Worm (Caenorhabditis elegans) whole organism, L2 larva: ENCODE measurements around the gene mbk-1.

Experiments used
- aly-2 ChIP-seq: fragments of 150-350 bp; optimal IDR thresholded peaks from 2 replicates; lab custom pipeline; 2014; ENCODE audit warnings: missing biosample characterization, missing genetic modification characterization
- ama-1 ChIP-seq: fragments of 150-350 bp; optimal IDR thresholded peaks from 2 replicates; lab custom pipeline; 2018; ENCODE audit warnings: inconsistent platforms
- elt-1 ChIP-seq: fragments of 150-350 bp; optimal IDR thresholded peaks from 2 replicates; lab custom pipeline; 2014; ENCODE audit warnings: missing biosample characterization, missing genetic modification characterization
- lin-11 ChIP-seq: fragments of 150-350 bp; sonication (generic microtip); optimal IDR thresholded peaks from 2 replicates; lab custom pipeline; 2014; ENCODE audit warnings: missing biosample characterization, missing genetic modification characterization, inconsistent platforms, mixed read lengths
- lin-13 ChIP-seq: fragments of 150-350 bp; optimal IDR thresholded peaks from 2 replicates; lab custom pipeline; 2014; ENCODE audit warnings: missing biosample characterization, missing genetic modification reagents, missing genetic modification characterization
- mdl-1 ChIP-seq, 2 experiments: fragments of 150-350 bp in 1 of 2; sonication (generic microtip) in 1 of 2; optimal IDR thresholded peaks; 2 replicates each; lab custom pipeline; 2017; ENCODE audit warnings: missing biosample characterization in 2 of 2, missing genetic modification characterization in 2 of 2
- nhr-10 ChIP-seq: sonication (generic microtip); optimal IDR thresholded peaks from 2 replicates; lab custom pipeline; 2017; ENCODE audit warnings: missing biosample characterization, missing genetic modification characterization
- nhr-23 ChIP-seq: fragments of 150-350 bp; optimal IDR thresholded peaks from 2 replicates; lab custom pipeline; 2014; ENCODE audit warnings: missing biosample characterization, missing genetic modification reagents, missing genetic modification characterization
- nhr-25 ChIP-seq: fragments of 150-350 bp; sonication (generic microtip); optimal IDR thresholded peaks from 3 replicates; lab custom pipeline; 2014; ENCODE audit warnings: missing biosample characterization, missing genetic modification characterization
- skn-1 ChIP-seq: sonication (generic microtip); optimal IDR thresholded peaks from 2 replicates; lab custom pipeline; 2017; ENCODE audit warnings: missing biosample characterization, missing genetic modification characterization
- sma-9 ChIP-seq, 2 experiments: fragments of 150-350 bp in 1 of 2; sonication (generic microtip) in 1 of 2; optimal IDR thresholded peaks; 2 replicates each; lab custom pipeline; 2014 to 2016; ENCODE audit warnings: missing genetic modification characterization in 2 of 2, mild to moderate bottlenecking in 1 of 2, missing biosample characterization in 1 of 2, missing compliant biosample characterization in 1 of 2, missing genetic modification reagents in 1 of 2, moderate library complexity in 1 of 2
- snpc-4 ChIP-seq: fragments of 150-350 bp; optimal IDR thresholded peaks from 2 replicates; lab custom pipeline; 2014; ENCODE audit warnings: missing biosample characterization, missing genetic modification characterization
- unc-62 ChIP-seq: fragments of 150-350 bp; optimal IDR thresholded peaks from 2 replicates; lab custom pipeline; 2014; ENCODE audit warnings: missing biosample characterization, missing genetic modification reagents, missing genetic modification characterization
- ztf-1 ChIP-seq: fragments of 200-800 bp; sonication (Bioruptor generic); conservative IDR thresholded peaks from 2 replicates; pipeline ENCODE4 v1.3.6; 2022; ENCODE audit warnings: missing genetic modification characterization, missing compliant biosample characterization

DNA sequence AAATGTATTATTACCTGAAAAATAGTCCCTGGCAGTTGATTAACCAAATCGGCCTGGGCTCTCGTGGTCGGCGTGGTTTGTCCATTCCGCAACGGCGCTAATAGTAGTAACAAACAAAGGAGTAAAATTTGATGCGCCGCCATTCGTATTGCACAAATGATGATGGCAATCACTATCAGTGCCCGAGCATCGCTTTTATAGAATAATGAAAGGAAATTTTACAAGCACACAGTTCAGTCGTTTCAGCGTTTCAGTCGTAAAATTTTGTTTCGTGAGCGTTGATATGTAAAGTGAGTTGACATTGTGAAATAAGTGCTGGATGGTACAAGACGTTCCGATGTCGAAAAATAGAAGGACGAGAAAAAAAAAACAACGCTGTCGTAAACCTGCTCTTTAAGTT lies 52.7 kb downstream of the mbk-1 start, which contains the start of gene Y16B4A.2:
- TF ChIP-seq aly-2 (no peak), sma-9 (GFP tag; optimal IDR thresholded peaks at IDR 0.05; lab: Kevin White, UChicago) (no peak), sma-9 (tag; optimal IDR thresholded peaks at IDR 0.05; lab: Kevin White, UChicago) (no peak), nhr-23 (no peak), skn-1 (no peak), ama-1 (lab: Kevin White, UChicago) (no peak), unc-62 (no peak), lin-11 (tag; lab: Kevin White, UChicago) (no peak), lin-13 (no peak), snpc-4 (tag; lab: Kevin White, UChicago) (no peak), nhr-10 (no peak), nhr-25 (no peak), elt-1 (no peak), mdl-1 (tag; optimal IDR thresholded peaks at IDR 0.05; lab: Kevin White, UChicago) (no peak), ztf-1 (GFP tag; lab: Robert Waterston, UW) (no peak)
